Fruit fly (Drosophila melanogaster) whole organism, embryonic: ENCODE results near the gene CG10337.

Experiments
- Abd-B ChIP-seq: fragments of 200-800 bp; sonication (Bioruptor generic); optimal IDR thresholded peaks from 2 replicates; lab custom pipeline; 2018; ENCODE audit warnings: missing biosample characterization, mild to moderate bottlenecking, missing genetic modification characterization, moderate library complexity
- Ada2b ChIP-seq: fragments of 200-800 bp; sonication (Bioruptor generic); IDR thresholded peaks from 2 replicates; pipeline ENCODE4 v1.3.6; 2022; ENCODE audit warnings: missing biosample characterization, missing genetic modification characterization
- CG12155 ChIP-seq: fragments of 200-800 bp; sonication (Bioruptor generic); optimal IDR thresholded peaks from 3 replicates; lab custom pipeline; 2016; ENCODE audit warnings: missing biosample characterization, missing genetic modification characterization
- CG12236 ChIP-seq: fragments of 200-800 bp; sonication (Bioruptor generic); optimal IDR thresholded peaks from 2 replicates; lab custom pipeline; 2016; ENCODE audit warnings: missing biosample characterization, missing genetic modification characterization
- CG12942 ChIP-seq: fragments of 200-800 bp; sonication (Bioruptor generic); optimal IDR thresholded peaks from 3 replicates; lab custom pipeline; 2016; ENCODE audit warnings: missing biosample characterization, missing genetic modification characterization
- CG1529 ChIP-seq: fragments of 200-800 bp; sonication (Bioruptor generic); optimal IDR thresholded peaks from 3 replicates; lab custom pipeline; 2018; ENCODE audit warnings: missing biosample characterization, missing genetic modification characterization
- CG1603 ChIP-seq: fragments of 200-800 bp; sonication (Bioruptor generic); optimal IDR thresholded peaks from 2 replicates; lab custom pipeline; 2019; ENCODE audit warnings: missing biosample characterization, mild to moderate bottlenecking, missing genetic modification characterization, moderate library complexity
- CG17186 ChIP-seq: fragments of 200-800 bp; sonication (Bioruptor generic); optimal IDR thresholded peaks from 3 replicates; lab custom pipeline; 2017; ENCODE audit warnings: missing biosample characterization, missing genetic modification reagents, missing genetic modification characterization
- CG18619 ChIP-seq: fragments of 200-800 bp; sonication (Bioruptor generic); optimal IDR thresholded peaks from 3 replicates; lab custom pipeline; 2017; ENCODE audit warnings: missing biosample characterization, mild to moderate bottlenecking, missing genetic modification characterization
- CG2199 ChIP-seq: fragments of 200-800 bp; sonication (Bioruptor generic); IDR thresholded peaks from 3 replicates; pipeline ENCODE4 v1.3.6; 2022; ENCODE audit warnings: missing biosample characterization, missing genetic modification characterization
- CG2202 ChIP-seq: fragments of 200-800 bp; sonication (Bioruptor generic); optimal IDR thresholded peaks from 2 replicates; lab custom pipeline; 2018; ENCODE audit warnings: missing biosample characterization, mild to moderate bottlenecking, missing genetic modification characterization
- CG32772 ChIP-seq: fragments of 200-800 bp; sonication (Bioruptor generic); IDR thresholded peaks from 2 replicates; pipeline ENCODE4 v1.3.6; 2022; ENCODE audit warnings: missing biosample characterization, missing genetic modification characterization
- CG33213 ChIP-seq: fragments of 200-800 bp; sonication (Bioruptor generic); optimal IDR thresholded peaks from 3 replicates; lab custom pipeline; 2016; ENCODE audit warnings: missing biosample characterization, missing genetic modification characterization
- CG34376 ChIP-seq: fragments of 200-800 bp; sonication (Bioruptor generic); optimal IDR thresholded peaks from 2 replicates; lab custom pipeline; 2018; ENCODE audit warnings: missing biosample characterization, mild to moderate bottlenecking, missing genetic modification characterization
- CG3726 ChIP-seq: fragments of 200-800 bp; sonication (Bioruptor generic); IDR thresholded peaks from 3 replicates; pipeline ENCODE4, ENCODE4 v1.3.6; 2022; ENCODE audit warnings: missing biosample characterization, missing genetic modification characterization
- CG42726 ChIP-seq: fragments of 200-800 bp; sonication (Bioruptor generic); IDR thresholded peaks from 2 replicates; pipeline ENCODE4 v1.3.6; 2022; ENCODE audit warnings: missing biosample characterization, missing genetic modification characterization; ENCODE audit not compliant: partially characterized antibody
- CG6175 ChIP-seq: fragments of 200-800 bp; sonication (Bioruptor generic); IDR thresholded peaks from 3 replicates; pipeline ENCODE4 v1.3.6; 2022; ENCODE audit warnings: missing biosample characterization, missing genetic modification characterization
- CG6683 ChIP-seq: fragments of 200-800 bp; sonication (Bioruptor generic); optimal IDR thresholded peaks from 2 replicates; lab custom pipeline; 2017; ENCODE audit warnings: missing biosample characterization, mild to moderate bottlenecking, missing genetic modification characterization, missing genetic modification reagents
- CG7357 ChIP-seq: fragments of 200-800 bp; sonication (Bioruptor generic); IDR thresholded peaks from 3 replicates; pipeline ENCODE4 v1.3.6; 2022; ENCODE audit warnings: missing biosample characterization, missing genetic modification characterization
- CG8281 ChIP-seq: fragments of 200-800 bp; sonication (Bioruptor generic); optimal IDR thresholded peaks from 2 replicates; lab custom pipeline; 2018; ENCODE audit warnings: missing biosample characterization, mild to moderate bottlenecking, missing genetic modification characterization, moderate library complexity
- CG8290 ChIP-seq, 3 experiments: fragments of 200-800 bp; sonication (Bioruptor generic); optimal IDR thresholded peaks; 2 replicates each; lab custom pipeline; 2016 to 2019; ENCODE audit warnings: missing biosample characterization in 3 of 3, missing genetic modification characterization in 3 of 3, mild to moderate bottlenecking in 2 of 3, moderate library complexity in 1 of 3
- CG9215 ChIP-seq: fragments of 200-800 bp; sonication (Bioruptor generic); IDR thresholded peaks from 2 replicates; pipeline ENCODE4 v1.3.6; 2022; ENCODE audit warnings: missing biosample characterization, missing genetic modification characterization
- Fer1 ChIP-seq: fragments of 200-800 bp; sonication (Bioruptor generic); optimal IDR thresholded peaks from 2 replicates; lab custom pipeline; 2017; ENCODE audit warnings: missing biosample characterization, mild to moderate bottlenecking, missing genetic modification characterization
- Hr3 ChIP-seq: fragments of 200-800 bp; sonication (Bioruptor generic); optimal IDR thresholded peaks from 3 replicates; lab custom pipeline; 2016; ENCODE audit warnings: missing biosample characterization, missing genetic modification characterization
- Nf-YC ChIP-seq: fragments of 200-800 bp; optimal IDR thresholded peaks from 3 replicates; lab custom pipeline; 2019; ENCODE audit warnings: missing biosample characterization, mild to moderate bottlenecking, missing genetic modification characterization, moderate library complexity
- Optix ChIP-seq: fragments of 200-800 bp; sonication (Bioruptor generic); IDR thresholded peaks from 3 replicates; pipeline ENCODE4 v1.3.6; 2022; ENCODE audit warnings: missing biosample characterization, missing genetic modification characterization
- Ravus ChIP-seq: fragments of 200-800 bp; sonication (Bioruptor generic); IDR thresholded peaks from 2 replicates; pipeline ENCODE4 v1.3.6; 2022; ENCODE audit warnings: missing biosample characterization, missing genetic modification characterization
- Sox100B ChIP-seq: fragments of 200-800 bp; sonication (Bioruptor generic); optimal IDR thresholded peaks from 3 replicates; lab custom pipeline; 2018; ENCODE audit warnings: missing biosample characterization, mild to moderate bottlenecking, missing genetic modification characterization
- Sry-δ ChIP-seq: fragments of 200-800 bp; sonication (Bioruptor generic); optimal IDR thresholded peaks from 2 replicates; lab custom pipeline; 2016; ENCODE audit warnings: missing biosample characterization, missing genetic modification characterization
- Trl ChIP-seq, 3 experiments: fragments of >200 bp in 2 of 3; fragments of 200-800 bp in 1 of 3; sonication (Bioruptor generic) in 1 of 3; optimal IDR thresholded peaks; 2 replicates in 1 of 3; 3 replicates in 2 of 3; lab custom pipeline; 2016 to 2017; ENCODE audit warnings: missing biosample characterization in 1 of 3, missing genetic modification characterization in 1 of 3
- Xbp1 ChIP-seq: fragments of 200-800 bp; sonication (Bioruptor generic); optimal IDR thresholded peaks from 3 replicates; lab custom pipeline; 2016; ENCODE audit warnings: missing biosample characterization, mild to moderate bottlenecking, missing genetic modification characterization
- amos ChIP-seq: fragments of 200-800 bp; sonication (Bioruptor generic); IDR thresholded peaks from 2 replicates; pipeline ENCODE4 v1.3.6; 2022; ENCODE audit warnings: missing biosample characterization, missing genetic modification characterization; ENCODE audit not compliant: partially characterized antibody
- cas ChIP-seq: fragments of 200-800 bp; sonication (Bioruptor generic); IDR thresholded peaks from 2 replicates; pipeline ENCODE4 v1.3.6; 2022; ENCODE audit warnings: missing biosample characterization, missing genetic modification characterization
- corto ChIP-seq: fragments of 200-800 bp; sonication (Bioruptor generic); optimal IDR thresholded peaks from 2 replicates; lab custom pipeline; 2016; ENCODE audit warnings: missing biosample characterization, mild to moderate bottlenecking, missing genetic modification characterization, moderate library complexity
- dm ChIP-seq: fragments of 200-800 bp; sonication (Bioruptor generic); optimal IDR thresholded peaks from 3 replicates; lab custom pipeline; 2016; ENCODE audit warnings: missing biosample characterization, missing genetic modification characterization
- gcm ChIP-seq: fragments of 200-800 bp; sonication (Bioruptor generic); optimal IDR thresholded peaks from 2 replicates; lab custom pipeline; 2019; ENCODE audit warnings: missing biosample characterization, mild to moderate bottlenecking, missing genetic modification characterization, moderate library complexity
- gcm2 ChIP-seq: fragments of 200-800 bp; sonication (Bioruptor generic); optimal IDR thresholded peaks from 2 replicates; lab custom pipeline; 2016; ENCODE audit warnings: missing biosample characterization, missing genetic modification characterization
- grau ChIP-seq: fragments of 200-800 bp; optimal IDR thresholded peaks from 3 replicates; lab custom pipeline; 2019; ENCODE audit warnings: missing biosample characterization, mild to moderate bottlenecking, missing genetic modification characterization, moderate library complexity
- gt ChIP-seq: fragments of 200-800 bp; sonication (Bioruptor generic); IDR thresholded peaks from 2 replicates; pipeline ENCODE4 v1.3.6; 2022; ENCODE audit warnings: missing biosample characterization, missing genetic modification characterization
- jing ChIP-seq: fragments of 200-800 bp; sonication (Bioruptor generic); optimal IDR thresholded peaks from 2 replicates; lab custom pipeline; 2018; ENCODE audit warnings: missing biosample characterization, mild to moderate bottlenecking, missing genetic modification characterization
- lmd ChIP-seq: fragments of 200-800 bp; sonication (Bioruptor generic); IDR thresholded peaks from 2 replicates; pipeline ENCODE4 v1.3.6; 2022; ENCODE audit warnings: missing biosample characterization, missing genetic modification characterization
- nerfin-2 ChIP-seq: fragments of 200-800 bp; sonication (Bioruptor generic); IDR thresholded peaks from 2 replicates; pipeline ENCODE4 v1.3.6; 2022; ENCODE audit warnings: missing biosample characterization, missing genetic modification characterization; ENCODE audit not compliant: partially characterized antibody
- oc ChIP-seq: fragments of 200-800 bp; sonication (Bioruptor generic); optimal IDR thresholded peaks from 2 replicates; lab custom pipeline; 2018; ENCODE audit warnings: missing biosample characterization, mild to moderate bottlenecking, missing genetic modification characterization, moderate library complexity
- p53 ChIP-seq: fragments of 200-800 bp; sonication (Bioruptor generic); optimal IDR thresholded peaks from 2 replicates; lab custom pipeline; 2016; ENCODE audit warnings: missing biosample characterization, missing genetic modification characterization
- pan ChIP-seq, 4 experiments: fragments of >200 bp in 3 of 4; fragments of 200-800 bp in 1 of 4; sonication (Bioruptor generic) in 1 of 4; optimal IDR thresholded peaks in 3 of 4; IDR thresholded peaks in 1 of 4; 2 replicates each; pipeline versions ENCODE4 v1.3.6 to Lab custom; 2017 to 2022; ENCODE audit warnings: missing biosample characterization in 2 of 4, missing genetic modification characterization in 2 of 4, mixed read lengths in 1 of 4
- peb ChIP-seq: fragments of 200-800 bp; sonication (Bioruptor generic); IDR thresholded peaks from 2 replicates; pipeline ENCODE4 v1.3.6; 2022; ENCODE audit warnings: missing biosample characterization, missing genetic modification characterization
- salm ChIP-seq: fragments of 200-800 bp; sonication (Bioruptor generic); optimal IDR thresholded peaks from 2 replicates; lab custom pipeline; 2018; ENCODE audit warnings: missing biosample characterization, mild to moderate bottlenecking, missing genetic modification characterization
- twi ChIP-seq: fragments of 200-800 bp; optimal IDR thresholded peaks from 2 replicates; lab custom pipeline; 2019; ENCODE audit warnings: missing biosample characterization, mild to moderate bottlenecking, missing genetic modification characterization, moderate library complexity
- zen ChIP-seq: fragments of 200-800 bp; sonication (Bioruptor generic); optimal IDR thresholded peaks from 3 replicates; lab custom pipeline; 2018; ENCODE audit warnings: missing biosample characterization, mild to moderate bottlenecking, missing genetic modification characterization, moderate library complexity

The CG10337 gene

dm6 chr2L:19579995-19580578 is 33.3 kb upstream of the CG10337 start, which contains the start of gene Pmvk (continued):
- TF ChIP-seq Fer1, result peak; percentile 43
- TF ChIP-seq p53 (GFP tag; lab: Kevin White, UChicago), result no peak
- no peak for TF ChIP-seq Optix
- no peak for TF ChIP-seq gcm
- no peak for TF ChIP-seq lmd (GFP tag; lab: Robert Waterston, UW)
- no peak for TF ChIP-seq dm (GFP tag; lab: Kevin White, UChicago)
- TF ChIP-seq CG12236, result no peak
- no peak for TF ChIP-seq CG8281 (tag; lab: Kevin White, UChicago)
- TF ChIP-seq CG12942, result no peak
- peak; percentile 51 for TF ChIP-seq CG17186 (GFP tag; lab: Kevin White, UChicago)
- peak; percentile 98 for TF ChIP-seq nerfin-2
- TF ChIP-seq Sox100B, result no peak
- no peak for TF ChIP-seq Nf-YC (tag; lab: Kevin White, UChicago)
- TF ChIP-seq CG8290 (GFP tag; optimal IDR thresholded peaks at IDR 0.05; lab: Kevin White, UChicago), result no peak
- no peak for TF ChIP-seq CG8290 (tag; optimal IDR thresholded peaks at IDR 0.05; lab: Kevin White, UChicago)
- TF ChIP-seq grau (tag; lab: Kevin White, UChicago), result no peak
- no peak for TF ChIP-seq CG18619 (GFP tag; lab: Kevin White, UChicago)
- no peak for TF ChIP-seq Ada2b (GFP tag; lab: Robert Waterston, UW)
- no peak for TF ChIP-seq pan (optimal IDR thresholded peaks at IDR 0.05; lab: Kevin White, UChicago)
- no peak for TF ChIP-seq pan (GFP tag; optimal IDR thresholded peaks at IDR 0.05 in 1 of 2, IDR thresholded peaks at IDR 0.05 in 1 of 2)
- TF ChIP-seq CG1529 (GFP tag; lab: Kevin White, UChicago), result no peak
- TF ChIP-seq CG2202, result no peak
- no peak for TF ChIP-seq jing (GFP tag; lab: Kevin White, UChicago)
- no peak for TF ChIP-seq CG32772 (GFP tag; lab: Robert Waterston, UW)
- no peak for TF ChIP-seq salm (tag; lab: Kevin White, UChicago)
- TF ChIP-seq Trl (optimal IDR thresholded peaks at IDR 0.05; lab: Kevin White, UChicago), result no peak
- no peak for TF ChIP-seq Trl (GFP tag; optimal IDR thresholded peaks at IDR 0.05; lab: Kevin White, UChicago)
- no peak for TF ChIP-seq peb
- TF ChIP-seq CG6175 (GFP tag; lab: Robert Waterston, UW), result no peak
- TF ChIP-seq CG33213 (GFP tag; lab: Kevin White, UChicago), result no peak
- no peak for TF ChIP-seq CG2199 (GFP tag; lab: Robert Waterston, UW)
- no peak for TF ChIP-seq cas (GFP tag; lab: Robert Waterston, UW)
- peak; percentile 52 for TF ChIP-seq CG1603 (tag; lab: Kevin White, UChicago)
- no peak for TF ChIP-seq Hr3
- TF ChIP-seq CG3726 (GFP tag; lab: Robert Waterston, UW), result no peak
- no peak for TF ChIP-seq Xbp1 (GFP tag; lab: Kevin White, UChicago)
- no peak for TF ChIP-seq CG9215
- no peak for TF ChIP-seq CG12155 (GFP tag; lab: Kevin White, UChicago)
- TF ChIP-seq corto (GFP tag; lab: Kevin White, UChicago), result no peak
- no peak for TF ChIP-seq gcm2 (GFP tag; lab: Kevin White, UChicago)
- no peak for TF ChIP-seq CG34376 (GFP tag; lab: Kevin White, UChicago)
- TF ChIP-seq CG7357, result no peak
- TF ChIP-seq amos (GFP tag; lab: Robert Waterston, UW), result peak; percentile 77; the same call in 1 of the 2 replicates
- no peak for TF ChIP-seq Abd-B
- TF ChIP-seq gt (GFP tag; lab: Robert Waterston, UW), result no peak
- no peak for TF ChIP-seq oc
- peak; percentile 58 for TF ChIP-seq Sry-δ (GFP tag; lab: Kevin White, UChicago)
- no peak for TF ChIP-seq twi (tag; lab: Kevin White, UChicago)
- no peak for TF ChIP-seq zen
- TF ChIP-seq CG42726 (GFP tag; lab: Robert Waterston, UW), result peak; percentile 43; the same call in 1 of the 2 replicates
- TF ChIP-seq CG6683 (GFP tag; lab: Kevin White, UChicago), result no peak
- TF ChIP-seq Ravus, result no peak
